Fruit fly (Drosophila melanogaster): ENCODE measurements around the gene CG31730.

CG31730 gene

DNA sequence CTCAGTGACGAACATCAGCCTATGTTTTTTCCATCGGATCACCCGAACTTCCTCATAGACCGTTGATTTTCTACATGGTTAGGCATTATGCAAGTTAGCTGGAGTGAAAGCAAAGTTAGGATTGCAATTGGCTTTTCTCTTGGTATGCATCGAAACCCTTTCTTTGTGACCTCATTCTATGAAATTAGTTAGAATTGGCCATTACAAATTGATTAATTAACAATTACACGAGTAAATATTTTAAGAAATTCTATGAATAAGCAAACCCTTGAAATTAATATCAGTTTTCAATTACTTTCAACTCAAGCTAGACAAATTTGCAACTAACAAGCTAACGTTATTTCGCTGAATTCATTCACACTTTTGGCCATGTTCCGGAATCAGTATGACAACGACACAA lies 27.8 kb downstream of the CG31730 start, which contains the start of gene Prosalpha6T:
Gene Prosalpha6T (plus strand): TSS at position 301 of the 400 bp plus-strand sequence.
- no peak for TF ChIP-seq fd96Ca (GFP tag; IDR thresholded peaks at IDR 0.05)
- no peak for TF ChIP-seq CG14655 (GFP tag; optimal IDR thresholded peaks at IDR 0.05)
- TF ChIP-seq CG15710 (tag; optimal IDR thresholded peaks at IDR 0.05): no peak
- no peak for TF ChIP-seq Pif1B (GFP tag; optimal IDR thresholded peaks at IDR 0.05)
- TF ChIP-seq Ets98B (GFP tag; IDR thresholded peaks at IDR 0.05): no peak

DNA sequence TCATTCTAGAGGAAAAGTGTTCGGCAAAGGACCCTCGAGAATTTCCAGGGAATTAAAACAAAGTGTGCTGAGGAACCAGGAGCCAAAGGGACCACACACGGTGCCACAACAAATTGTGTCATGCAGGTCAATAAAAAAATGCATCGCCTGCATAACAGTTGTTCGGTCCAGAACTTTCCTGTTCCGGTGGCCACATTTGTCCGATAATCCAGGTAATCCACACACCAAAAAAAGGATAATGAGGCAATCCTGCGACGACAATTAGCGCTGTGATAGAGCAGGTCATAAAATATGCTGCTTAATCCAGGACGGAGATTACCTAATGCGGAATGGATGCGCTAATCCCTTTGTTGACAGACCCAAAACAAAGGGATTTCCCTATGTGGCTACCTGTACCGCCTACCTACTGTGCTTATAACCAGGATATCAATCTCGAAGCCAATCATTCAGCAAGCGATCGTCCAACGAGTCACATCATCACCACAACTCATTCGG lies 30.1 kb downstream of the CG31730 start, which contains the start of gene CG16815:
Gene CG16815 (plus strand): TSS at position 445 of the 495 bp plus-strand sequence.
- no peak for TF ChIP-seq CG8159 (tag; optimal IDR thresholded peaks at IDR 0.05)
- TF ChIP-seq CG4496 (GFP tag; IDR thresholded peaks at IDR 0.05): no peak
- no peak for TF ChIP-seq Pif1B (GFP tag; optimal IDR thresholded peaks at IDR 0.05)
- TF ChIP-seq CG9948 (tag; optimal IDR thresholded peaks at IDR 0.05): no peak

DNA sequence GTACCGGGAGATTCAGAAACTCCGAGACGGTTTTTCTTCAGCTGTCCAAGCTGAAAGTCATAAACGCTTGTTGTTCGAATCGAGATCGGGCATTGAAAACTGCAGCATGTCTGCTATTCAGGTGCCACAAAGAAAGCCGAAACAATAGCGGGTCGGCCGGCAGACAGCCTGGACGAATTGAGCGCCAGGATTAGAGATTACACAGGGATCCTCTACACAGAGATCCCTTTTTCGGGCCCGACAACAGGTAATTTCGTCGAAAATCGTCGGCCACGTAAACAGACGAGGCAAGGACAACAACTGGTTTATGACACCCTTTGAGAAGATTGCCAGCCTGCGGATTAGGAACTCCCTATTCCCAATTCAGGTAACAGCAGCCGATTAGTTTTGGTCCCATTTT lies 32.3 kb downstream of the CG31730 start, which contains the start of gene CG16813:
Gene CG16813 (plus strand): TSS at position 288 of the 400 bp plus-strand sequence.
- TF ChIP-seq EcR (GFP tag; optimal IDR thresholded peaks at IDR 0.05) (no peak), CG15710 (tag; optimal IDR thresholded peaks at IDR 0.05) (no peak), rn (GFP tag; IDR thresholded peaks at IDR 0.05) (no peak), CG32121 (GFP tag; IDR thresholded peaks at IDR 0.05) (no peak), CG17806 (tag; optimal IDR thresholded peaks at IDR 0.05) (no peak), Snoo (tag; optimal IDR thresholded peaks at IDR 0.05) (no peak), CG9948 (tag; optimal IDR thresholded peaks at IDR 0.05) (no peak), CG10348 (GFP tag; IDR thresholded peaks at IDR 0.05) (no peak)

DNA sequence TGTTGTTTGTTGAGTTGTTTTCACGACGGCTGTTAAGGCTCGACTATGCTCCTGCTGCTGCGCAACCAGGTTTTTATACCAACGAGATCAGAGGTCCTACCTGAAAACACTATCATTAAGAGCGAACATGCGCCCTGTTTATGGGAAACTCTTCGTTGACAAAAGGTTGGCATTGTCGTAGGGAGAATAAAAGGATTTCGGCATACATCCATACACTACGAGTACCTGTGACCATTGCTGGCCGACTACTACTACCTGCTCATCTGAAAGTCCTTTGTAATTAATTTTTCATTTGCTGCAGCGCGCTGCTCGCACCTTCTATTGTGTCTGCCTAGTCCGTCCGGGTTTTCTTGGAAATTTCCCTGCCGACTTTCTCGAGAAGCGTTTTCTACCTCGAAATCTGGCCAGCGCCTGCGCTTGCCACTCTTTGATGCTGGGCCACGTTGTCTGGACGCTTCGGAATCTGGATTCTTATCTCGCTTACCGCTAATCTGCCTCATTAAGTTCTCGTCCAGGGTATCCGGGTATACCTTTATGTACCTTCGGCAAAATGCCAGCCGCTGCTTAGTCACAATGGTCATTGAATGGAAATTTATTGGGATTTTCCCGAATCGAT lies 34.2 kb downstream of the CG31730 start, which contains the start of gene CG15480:
Gene CG15480 (minus strand): TSS at position 51 of the 616 bp plus-strand sequence.
- no peak for TF ChIP-seq Pif1B (GFP tag; optimal IDR thresholded peaks at IDR 0.05)
- no peak for TF ChIP-seq CG8301 (tag; optimal IDR thresholded peaks at IDR 0.05)
- no peak for TF ChIP-seq Ets98B (GFP tag; IDR thresholded peaks at IDR 0.05)
- no peak for TF ChIP-seq D1 (tag; optimal IDR thresholded peaks at IDR 0.05)
- no peak for TF ChIP-seq CG14655 (GFP tag; optimal IDR thresholded peaks at IDR 0.05)
- TF ChIP-seq rn (GFP tag; IDR thresholded peaks at IDR 0.05): no peak
- no peak for TF ChIP-seq fd96Ca (GFP tag; IDR thresholded peaks at IDR 0.05)
- no peak for TF ChIP-seq CG32121 (GFP tag; IDR thresholded peaks at IDR 0.05)
- TF ChIP-seq CG4496 (GFP tag; IDR thresholded peaks at IDR 0.05): no peak
- TF ChIP-seq CG34367 (tag; optimal IDR thresholded peaks at IDR 0.05): no peak
- no peak for TF ChIP-seq CG9948 (tag; optimal IDR thresholded peaks at IDR 0.05)
- no peak for TF ChIP-seq CG12605 (GFP tag; IDR thresholded peaks at IDR 0.05)
- no peak for TF ChIP-seq CG13204 (GFP tag; optimal IDR thresholded peaks at IDR 0.05)
- no peak for TF ChIP-seq EcR (GFP tag; optimal IDR thresholded peaks at IDR 0.05)
- no peak for TF ChIP-seq CG17806 (tag; optimal IDR thresholded peaks at IDR 0.05)
- TF ChIP-seq gl (tag; optimal IDR thresholded peaks at IDR 0.05): no peak
- no peak for TF ChIP-seq CG8159 (tag; optimal IDR thresholded peaks at IDR 0.05)
- no peak for TF ChIP-seq CG10348 (GFP tag; IDR thresholded peaks at IDR 0.05)
- no peak for TF ChIP-seq CG15710 (tag; optimal IDR thresholded peaks at IDR 0.05)
- TF ChIP-seq Snoo (tag; optimal IDR thresholded peaks at IDR 0.05): no peak

DNA sequence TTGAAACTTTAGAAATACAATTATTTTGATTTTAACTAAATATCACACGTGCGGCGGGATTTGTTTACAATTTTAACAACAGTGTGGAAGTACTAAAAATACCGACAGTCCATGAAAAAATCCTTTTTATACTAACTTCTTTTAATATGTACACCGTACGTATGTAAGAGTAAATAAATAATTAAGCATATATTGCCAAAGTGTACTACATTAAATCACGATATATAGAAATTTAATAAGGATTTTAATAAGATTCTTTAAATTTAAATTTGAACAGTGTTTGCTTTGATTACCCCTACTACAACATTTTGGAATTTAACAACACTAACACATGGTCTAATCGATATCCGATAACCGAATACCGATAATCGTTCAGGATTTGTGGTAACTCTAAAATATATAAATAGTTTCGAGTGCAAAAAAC lies 37.3 kb downstream of the CG31730 start, which contains the start of the genes Ski6 and CG16812:
Gene Ski6 (minus strand): TSS at position 205 of the 424 bp plus-strand sequence.
Gene CG16812 (plus strand): TSS at position 363 of the 424 bp plus-strand sequence.
- TF ChIP-seq Pif1A (GFP tag; optimal IDR thresholded peaks at IDR 0.05): no peak
- TF ChIP-seq CG4496 (GFP tag; IDR thresholded peaks at IDR 0.05): 0 out of 3 replicates have a peak, but pooled peaks have one; percentile 27
- TF ChIP-seq Pif1B (GFP tag; optimal IDR thresholded peaks at IDR 0.05): no peak
- TF ChIP-seq Snoo (tag; optimal IDR thresholded peaks at IDR 0.05): no peak
- TF ChIP-seq CG10348 (GFP tag; IDR thresholded peaks at IDR 0.05): no peak
- TF ChIP-seq CG14655 (GFP tag; optimal IDR thresholded peaks at IDR 0.05): no peak
- peak; percentile 22 for TF ChIP-seq CG34367 (tag; optimal IDR thresholded peaks at IDR 0.05)
- TF ChIP-seq CG13204 (GFP tag; optimal IDR thresholded peaks at IDR 0.05): no peak
- no peak for TF ChIP-seq CG17806 (tag; optimal IDR thresholded peaks at IDR 0.05)
- peak; percentile 62 for TF ChIP-seq CG15710 (tag; optimal IDR thresholded peaks at IDR 0.05)
- TF ChIP-seq CG9948 (tag; optimal IDR thresholded peaks at IDR 0.05): no peak
- no peak for TF ChIP-seq CG8301 (tag; optimal IDR thresholded peaks at IDR 0.05)
- TF ChIP-seq CG32121 (GFP tag; IDR thresholded peaks at IDR 0.05): peak; percentile 33; the same call in 1 of the 2 replicates
- TF ChIP-seq Ets98B (GFP tag; IDR thresholded peaks at IDR 0.05): peak; percentile 67
- TF ChIP-seq CG8159 (tag; optimal IDR thresholded peaks at IDR 0.05): no peak
- no peak for TF ChIP-seq D1 (tag; optimal IDR thresholded peaks at IDR 0.05)
- no peak for TF ChIP-seq EcR (GFP tag; optimal IDR thresholded peaks at IDR 0.05)
- TF ChIP-seq gl (tag; optimal IDR thresholded peaks at IDR 0.05): no peak
- TF ChIP-seq CG12605 (GFP tag; IDR thresholded peaks at IDR 0.05): 0 out of 2 replicates have a peak, but pooled peaks have one; percentile 47
- TF ChIP-seq fd96Ca (GFP tag; IDR thresholded peaks at IDR 0.05): no peak
- no peak for TF ChIP-seq rn (GFP tag; IDR thresholded peaks at IDR 0.05)
